Worm (Caenorhabditis elegans) whole organism, L4 larva: Measurements from ENCODE around the gene ZK370.4.

ENCODE experiments used
- dmd-9 ChIP-seq: fragments of 200-800 bp; sonication (Bioruptor generic); IDR thresholded peaks from 2 replicates; pipeline ENCODE4 v1.3.6; 2022; ENCODE audit warnings: missing genetic modification reagents, missing genetic modification characterization, missing compliant biosample characterization
- mxl-3 ChIP-seq: fragments of 200-800 bp; sonication (Bioruptor generic); optimal IDR thresholded peaks from 2 replicates; lab custom pipeline; 2018; ENCODE audit warnings: mild to moderate bottlenecking, missing genetic modification characterization, missing compliant biosample characterization
- nhr-76 ChIP-seq: fragments of 150-350 bp; optimal IDR thresholded peaks from 2 replicates; lab custom pipeline; 2014; ENCODE audit warnings: missing biosample characterization, missing genetic modification characterization
- pqm-1 ChIP-seq: sonication (generic microtip); optimal IDR thresholded peaks from 2 replicates; lab custom pipeline; 2017; ENCODE audit warnings: missing biosample characterization, missing genetic modification characterization

ce11 chrIII:8689143-8689542 lies 42.1 kb downstream of the ZK370.4 start:
- TF ChIP-seq nhr-76 (tag; lab: Kevin White, UChicago) (no peak), mxl-3 (GFP tag; lab: Kevin White, UChicago) (no peak), dmd-9 (no peak), pqm-1 (tag; lab: Kevin White, UChicago) (no peak)
